Worm (Caenorhabditis elegans): ENCODE measurements around the gene del-2.
"Not testable (repeated sequence)": the region's sequence is repeated elsewhere in the genome, so short reads cannot be mapped to it uniquely, and the experiment has no call there.

del-2 gene

DNA sequence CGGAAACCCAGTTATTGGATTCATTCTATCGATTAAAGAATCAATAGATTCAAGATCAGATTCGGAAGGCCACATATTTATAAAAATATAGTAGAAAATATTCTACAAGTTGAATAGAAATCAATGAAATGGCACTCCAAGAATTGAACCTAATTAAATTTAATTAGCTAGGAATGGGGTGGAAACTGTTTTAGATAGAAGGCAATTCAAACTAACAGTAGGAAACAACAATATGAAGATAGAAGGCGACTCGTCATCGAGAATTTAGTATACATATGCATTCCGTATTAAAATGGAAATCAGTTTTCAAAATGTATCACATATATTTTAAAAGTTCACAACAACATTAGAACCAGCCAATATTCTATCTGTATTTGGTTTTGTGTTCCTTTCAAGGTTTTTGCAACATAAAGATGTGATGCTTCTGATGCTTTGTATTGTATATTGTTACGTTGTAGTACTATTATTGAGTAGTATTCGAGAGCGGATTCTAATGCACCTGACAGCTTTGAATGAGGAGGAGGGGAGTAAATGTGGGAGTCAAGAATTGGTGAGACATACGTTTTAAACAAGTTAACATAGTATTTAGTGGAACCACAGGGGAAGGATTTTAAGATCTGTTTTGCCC, 45.9 kb downstream of the del-2 start, which contains the start of the genes F27C8.3 and F27C8.2:
Gene F27C8.3 (minus strand): TSS at position 101 of the 628 bp plus-strand sequence.
Gene F27C8.2 (plus strand): TSS at position 578 of the 628 bp plus-strand sequence.
- TF ChIP-seq cog-1 (tag; optimal IDR thresholded peaks at IDR 0.05); tab-1 (GFP tag; IDR thresholded peaks at IDR 0.05); klf-2 (GFP tag; conservative IDR thresholded peaks at IDR 0.05): not testable (repeated sequence)

DNA sequence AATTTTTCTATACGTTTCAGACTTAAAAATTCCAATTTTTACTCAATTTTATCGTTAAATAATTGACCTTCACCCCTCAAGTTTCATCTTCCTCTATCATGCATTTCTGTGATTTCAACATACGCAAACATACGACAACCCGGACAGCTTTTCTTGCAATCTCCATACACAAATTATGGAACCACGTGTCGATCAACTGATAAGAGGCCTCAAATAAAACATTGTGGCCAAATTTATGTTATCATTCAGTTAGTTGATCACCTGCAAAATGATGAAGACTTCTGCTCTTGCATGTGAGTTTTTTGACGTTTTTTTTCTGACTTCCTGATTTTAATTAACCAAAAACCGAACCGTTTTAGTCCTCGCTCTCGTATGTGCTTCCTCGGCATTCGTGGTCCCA, 48.4 kb downstream of the del-2 start, which contains the start of gene spp-18:
Gene spp-18 (plus strand): TSS at position 257 of the 400 bp plus-strand sequence.
- TF ChIP-seq tab-1 (GFP tag; IDR thresholded peaks at IDR 0.05): no peak
- no peak for TF ChIP-seq med-1 (GFP tag; optimal IDR thresholded peaks at IDR 0.05; ENCODE audit: insufficient read depth)
- TF ChIP-seq ztf-29 (GFP tag; IDR thresholded peaks at IDR 0.05): no peak
- TF ChIP-seq T22C8.4 (GFP tag; IDR thresholded peaks at IDR 0.05): no peak
- TF ChIP-seq cog-1 (tag; optimal IDR thresholded peaks at IDR 0.05): no peak
- TF ChIP-seq ref-1 (GFP tag; conservative IDR thresholded peaks at IDR 0.05): no peak
- TF ChIP-seq flt-1 (GFP tag; IDR thresholded peaks at IDR 0.05): no peak
- TF ChIP-seq klf-2 (GFP tag; conservative IDR thresholded peaks at IDR 0.05): no peak
- TF ChIP-seq ztf-23 (GFP tag; IDR thresholded peaks at IDR 0.05): no peak

DNA sequence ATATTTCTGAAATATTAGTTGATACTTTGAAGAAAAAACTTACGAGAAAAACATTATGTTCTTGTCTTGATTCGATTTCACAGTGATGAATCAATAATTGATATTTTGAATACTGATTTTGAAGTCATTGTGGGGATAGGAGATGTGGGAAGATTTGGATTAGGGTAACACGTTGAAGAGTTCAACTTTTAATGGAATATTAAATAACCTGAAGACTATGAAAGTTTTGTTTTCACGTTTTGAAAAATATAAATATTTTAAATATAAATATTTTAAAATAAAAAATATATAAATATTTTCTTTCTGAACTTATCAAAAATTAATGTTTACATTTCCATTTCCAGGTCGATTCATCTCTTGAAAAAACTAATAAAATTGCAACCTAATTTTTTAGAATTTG, 49.4 kb downstream of the del-2 start, which contains the start of gene pei-1:
Gene pei-1 (minus strand): TSS at position 101 of the 400 bp plus-strand sequence.
- no peak for TF ChIP-seq tab-1 (GFP tag; IDR thresholded peaks at IDR 0.05)
- no peak for TF ChIP-seq med-1 (GFP tag; optimal IDR thresholded peaks at IDR 0.05; ENCODE audit: insufficient read depth)
- TF ChIP-seq cog-1 (tag; optimal IDR thresholded peaks at IDR 0.05): no peak
- no peak for TF ChIP-seq ztf-29 (GFP tag; IDR thresholded peaks at IDR 0.05)
- TF ChIP-seq ref-1 (GFP tag; conservative IDR thresholded peaks at IDR 0.05): no peak
- TF ChIP-seq T22C8.4 (GFP tag; IDR thresholded peaks at IDR 0.05): no peak
- no peak for TF ChIP-seq flt-1 (GFP tag; IDR thresholded peaks at IDR 0.05)
- no peak for TF ChIP-seq ztf-23 (GFP tag; IDR thresholded peaks at IDR 0.05)
- no peak for TF ChIP-seq klf-2 (GFP tag; conservative IDR thresholded peaks at IDR 0.05)

DNA sequence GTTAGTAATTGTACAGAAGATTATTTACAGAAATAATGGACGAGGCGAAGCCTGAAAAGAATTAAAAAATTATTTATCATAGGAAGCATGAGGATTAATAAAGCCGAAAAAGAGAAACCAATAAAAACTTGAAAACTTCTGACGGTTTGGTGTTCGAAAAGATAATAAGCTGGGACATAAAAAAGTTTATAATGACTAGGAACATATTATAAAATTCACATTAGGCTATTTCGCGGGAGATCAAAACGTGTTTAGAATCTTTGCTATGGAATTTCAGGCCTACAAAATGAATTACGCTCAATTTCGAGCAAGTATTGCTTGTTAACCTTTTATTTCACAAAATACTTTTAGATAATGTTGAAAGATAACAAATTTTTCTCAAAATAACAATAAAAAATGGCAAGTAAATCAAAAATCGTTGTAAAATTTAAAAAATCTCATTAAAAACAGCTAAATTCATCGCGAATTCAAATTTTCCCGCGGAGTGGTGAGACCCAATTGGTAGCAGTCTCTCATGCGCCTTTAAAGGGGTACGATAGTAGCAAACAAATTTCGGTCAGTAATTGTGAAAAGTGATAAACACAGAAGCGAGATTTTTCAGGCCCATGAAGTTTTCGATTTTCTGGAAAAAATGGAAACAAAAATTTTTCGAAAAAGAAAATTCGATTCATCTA, 52.9 kb downstream of the del-2 start, which contains the start of gene trcs-1:
Gene trcs-1 (minus strand): TSS at position 51 of the 674 bp plus-strand sequence.
- TF ChIP-seq T22C8.4 (GFP tag; IDR thresholded peaks at IDR 0.05): no peak
- TF ChIP-seq ref-1 (GFP tag; conservative IDR thresholded peaks at IDR 0.05): no peak
- TF ChIP-seq flt-1 (GFP tag; IDR thresholded peaks at IDR 0.05): no peak
- no peak for TF ChIP-seq cog-1 (tag; optimal IDR thresholded peaks at IDR 0.05)
- no peak for TF ChIP-seq tab-1 (GFP tag; IDR thresholded peaks at IDR 0.05)
- no peak for TF ChIP-seq ztf-23 (GFP tag; IDR thresholded peaks at IDR 0.05)
- no peak for TF ChIP-seq ztf-29 (GFP tag; IDR thresholded peaks at IDR 0.05)
- no peak for TF ChIP-seq klf-2 (GFP tag; conservative IDR thresholded peaks at IDR 0.05)
- TF ChIP-seq med-1 (GFP tag; optimal IDR thresholded peaks at IDR 0.05; ENCODE audit: insufficient read depth): no peak
